Fruit fly (Drosophila melanogaster) whole organism, embryonic: Measurements from ENCODE around the gene SCCRO.

Experiments used
- Ada2b ChIP-seq: fragments of 200-800 bp; sonication (Bioruptor generic); IDR thresholded peaks from 2 replicates; pipeline ENCODE4 v1.3.6; 2022; ENCODE audit warnings: missing biosample characterization, missing genetic modification characterization
- CG10147 ChIP-seq: fragments of 200-800 bp; sonication (Bioruptor generic); optimal IDR thresholded peaks from 2 replicates; lab custom pipeline; 2019; ENCODE audit warnings: missing biosample characterization, mild to moderate bottlenecking, missing genetic modification characterization, moderate library complexity
- CG10654 ChIP-seq: fragments of 200-800 bp; sonication (Bioruptor generic); optimal IDR thresholded peaks from 2 replicates; lab custom pipeline; 2016; ENCODE audit warnings: missing biosample characterization, missing genetic modification characterization
- CG12299 ChIP-seq: fragments of 200-800 bp; sonication (Bioruptor generic); optimal IDR thresholded peaks from 2 replicates; lab custom pipeline; 2018; ENCODE audit warnings: missing biosample characterization, mild to moderate bottlenecking, missing genetic modification characterization
- CG12659 ChIP-seq: fragments of 200-800 bp; sonication (Bioruptor generic); optimal IDR thresholded peaks from 3 replicates; lab custom pipeline; 2017; ENCODE audit warnings: mild to moderate bottlenecking, missing biosample characterization, missing genetic modification reagents, missing genetic modification characterization
- CG13775 ChIP-seq: fragments of 200-800 bp; sonication (Bioruptor generic); optimal IDR thresholded peaks from 3 replicates; lab custom pipeline; 2017; ENCODE audit warnings: missing biosample characterization, mild to moderate bottlenecking, missing genetic modification characterization
- CG16779 ChIP-seq: fragments of 200-800 bp; sonication (Bioruptor generic); IDR thresholded peaks from 2 replicates; pipeline ENCODE4 v1.3.6; 2022; ENCODE audit warnings: missing biosample characterization, missing genetic modification characterization
- CG18599 ChIP-seq: fragments of 200-800 bp; sonication (Bioruptor generic); optimal IDR thresholded peaks from 3 replicates; lab custom pipeline; 2017; ENCODE audit warnings: missing biosample characterization, missing genetic modification characterization, mild to moderate bottlenecking, moderate library complexity, missing genetic modification reagents
- CG18619 ChIP-seq: fragments of 200-800 bp; sonication (Bioruptor generic); optimal IDR thresholded peaks from 3 replicates; lab custom pipeline; 2017; ENCODE audit warnings: missing biosample characterization, mild to moderate bottlenecking, missing genetic modification characterization
- CG2202 ChIP-seq: fragments of 200-800 bp; sonication (Bioruptor generic); optimal IDR thresholded peaks from 2 replicates; lab custom pipeline; 2018; ENCODE audit warnings: missing biosample characterization, mild to moderate bottlenecking, missing genetic modification characterization
- CG2889 ChIP-seq: fragments of 200-800 bp; sonication (Bioruptor generic); IDR thresholded peaks from 3 replicates; pipeline ENCODE4 v1.3.6; 2022; ENCODE audit warnings: missing biosample characterization, missing genetic modification characterization
- CG32767 ChIP-seq: fragments of 200-800 bp; sonication (Bioruptor generic); IDR thresholded peaks from 2 replicates; pipeline ENCODE4 v1.3.6; 2022; ENCODE audit warnings: missing biosample characterization, missing genetic modification characterization
- CG3838 ChIP-seq: fragments of 200-800 bp; sonication (Bioruptor generic); optimal IDR thresholded peaks from 3 replicates; lab custom pipeline; 2016; ENCODE audit warnings: missing biosample characterization, missing genetic modification characterization
- CG4282 ChIP-seq: fragments of 200-800 bp; sonication (Bioruptor generic); optimal IDR thresholded peaks from 2 replicates; lab custom pipeline; 2016; ENCODE audit warnings: missing biosample characterization, missing genetic modification characterization
- CG4404 ChIP-seq: fragments of 200-800 bp; sonication (Bioruptor generic); IDR thresholded peaks from 2 replicates; pipeline ENCODE4 v1.3.6; 2022; ENCODE audit warnings: missing biosample characterization, missing genetic modification characterization
- CG6683 ChIP-seq: fragments of 200-800 bp; sonication (Bioruptor generic); optimal IDR thresholded peaks from 2 replicates; lab custom pipeline; 2017; ENCODE audit warnings: missing biosample characterization, mild to moderate bottlenecking, missing genetic modification characterization, missing genetic modification reagents
- CG7786 ChIP-seq: fragments of 200-800 bp; sonication (Bioruptor generic); optimal IDR thresholded peaks from 2 replicates; lab custom pipeline; 2016; ENCODE audit warnings: missing biosample characterization, missing genetic modification characterization
- CG9727 ChIP-seq: fragments of 200-800 bp; sonication (Bioruptor generic); optimal IDR thresholded peaks from 3 replicates; lab custom pipeline; 2017; ENCODE audit warnings: missing biosample characterization, mild to moderate bottlenecking, missing genetic modification characterization
- CrebB ChIP-seq: fragments of 200-800 bp; sonication (Bioruptor generic); optimal IDR thresholded peaks from 3 replicates; lab custom pipeline; 2018; ENCODE audit warnings: missing biosample characterization, mild to moderate bottlenecking, missing genetic modification characterization
- Dip2 ChIP-seq: fragments of 200-800 bp; sonication (Bioruptor generic); IDR thresholded peaks from 2 replicates; pipeline ENCODE4 v1.3.6; 2022; ENCODE audit warnings: missing biosample characterization, missing genetic modification characterization
- Drgx ChIP-seq: fragments of 200-800 bp; sonication (Bioruptor generic); IDR thresholded peaks from 2 replicates; pipeline ENCODE4 v1.3.6; 2022; ENCODE audit warnings: missing biosample characterization, missing genetic modification characterization
- H2.0 ChIP-seq: fragments of 200-800 bp; sonication (Bioruptor generic); IDR thresholded peaks from 2 replicates; pipeline ENCODE4 v1.3.6; 2022; ENCODE audit warnings: missing biosample characterization, missing genetic modification characterization
- Hr51 ChIP-seq, 2 experiments: fragments of 200-800 bp; sonication (Bioruptor generic); optimal IDR thresholded peaks; 2 replicates in 1 of 2; 3 replicates in 1 of 2; lab custom pipeline; 2016 to 2018; ENCODE audit warnings: missing biosample characterization in 2 of 2, missing genetic modification characterization in 2 of 2, mild to moderate bottlenecking in 1 of 2, moderate library complexity in 1 of 2
- Jarid2 ChIP-seq: fragments of 200-800 bp; sonication (Bioruptor generic); optimal IDR thresholded peaks from 3 replicates; lab custom pipeline; 2017; ENCODE audit warnings: mild to moderate bottlenecking, missing biosample characterization, missing genetic modification reagents, missing genetic modification characterization
- Max ChIP-seq: fragments of 200-800 bp; sonication (Bioruptor generic); optimal IDR thresholded peaks from 2 replicates; lab custom pipeline; 2016; ENCODE audit warnings: missing biosample characterization, mild to moderate bottlenecking, missing genetic modification characterization
- NC2α ChIP-seq: fragments of 200-800 bp; sonication (Bioruptor generic); optimal IDR thresholded peaks from 2 replicates; lab custom pipeline; 2016; ENCODE audit warnings: missing biosample characterization, missing genetic modification characterization
- Nf-YA ChIP-seq: fragments of 200-800 bp; sonication (Bioruptor generic); IDR thresholded peaks from 2 replicates; pipeline ENCODE4 v1.3.6; 2022; ENCODE audit warnings: missing biosample characterization, missing genetic modification characterization
- Oli ChIP-seq: fragments of 200-800 bp; sonication (Bioruptor generic); optimal IDR thresholded peaks from 2 replicates; lab custom pipeline; 2018; ENCODE audit warnings: missing biosample characterization, mild to moderate bottlenecking, missing genetic modification characterization, moderate library complexity
- Rfx ChIP-seq: fragments of 200-800 bp; sonication (Bioruptor generic); IDR thresholded peaks from 2 replicates; pipeline ENCODE4 v1.3.6; 2022; ENCODE audit warnings: missing biosample characterization, missing genetic modification characterization
- Stat92E ChIP-seq, 3 experiments: fragments of >200 bp in 2 of 3; fragments of 200-800 bp in 1 of 3; sonication (Bioruptor generic) in 1 of 3; optimal IDR thresholded peaks; 2 replicates each; lab custom pipeline; 2017 to 2019; ENCODE audit warnings: missing biosample characterization in 3 of 3, missing genetic modification characterization in 3 of 3, mild to moderate bottlenecking in 1 of 3, moderate library complexity in 1 of 3
- Trl ChIP-seq, 3 experiments: fragments of >200 bp in 2 of 3; fragments of 200-800 bp in 1 of 3; sonication (Bioruptor generic) in 1 of 3; optimal IDR thresholded peaks; 2 replicates in 1 of 3; 3 replicates in 2 of 3; lab custom pipeline; 2016 to 2017; ENCODE audit warnings: missing biosample characterization in 1 of 3, missing genetic modification characterization in 1 of 3
- aop ChIP-seq: fragments of 200-800 bp; sonication (Bioruptor generic); IDR thresholded peaks from 2 replicates; pipeline ENCODE4 v1.3.6; 2022; ENCODE audit warnings: missing biosample characterization, missing genetic modification characterization
- ase ChIP-seq: fragments of 200-800 bp; sonication (Bioruptor generic); IDR thresholded peaks from 3 replicates; pipeline ENCODE4 v1.3.6; 2022; ENCODE audit warnings: missing biosample characterization, missing genetic modification characterization
- ash1 ChIP-seq: fragments of 200-800 bp; sonication (Bioruptor generic); optimal IDR thresholded peaks from 2 replicates; lab custom pipeline; 2018; ENCODE audit warnings: missing biosample characterization, mild to moderate bottlenecking, missing genetic modification characterization
- bigmax ChIP-seq: fragments of 200-800 bp; sonication (Bioruptor generic); optimal IDR thresholded peaks from 2 replicates; lab custom pipeline; 2018; ENCODE audit warnings: missing biosample characterization, mild to moderate bottlenecking, missing genetic modification characterization
- corto ChIP-seq: fragments of 200-800 bp; sonication (Bioruptor generic); optimal IDR thresholded peaks from 2 replicates; lab custom pipeline; 2016; ENCODE audit warnings: missing biosample characterization, mild to moderate bottlenecking, missing genetic modification characterization, moderate library complexity
- crc ChIP-seq: fragments of 200-800 bp; sonication (Bioruptor generic); optimal IDR thresholded peaks from 2 replicates; lab custom pipeline; 2016; ENCODE audit warnings: missing biosample characterization, missing genetic modification characterization
- crol ChIP-seq: fragments of 200-800 bp; sonication (Bioruptor generic); IDR thresholded peaks from 2 replicates; pipeline ENCODE4 v1.3.6; 2022; ENCODE audit warnings: missing biosample characterization, missing genetic modification characterization
- dm ChIP-seq: fragments of 200-800 bp; sonication (Bioruptor generic); optimal IDR thresholded peaks from 3 replicates; lab custom pipeline; 2016; ENCODE audit warnings: missing biosample characterization, missing genetic modification characterization
- dmrt11E ChIP-seq: fragments of 200-800 bp; sonication (Bioruptor generic); optimal IDR thresholded peaks from 3 replicates; lab custom pipeline; 2018; ENCODE audit warnings: missing biosample characterization, mild to moderate bottlenecking, missing genetic modification characterization, moderate library complexity
- fd64A ChIP-seq: fragments of 200-800 bp; sonication (Bioruptor generic); optimal IDR thresholded peaks from 3 replicates; lab custom pipeline; 2018; ENCODE audit warnings: missing biosample characterization, mild to moderate bottlenecking, missing genetic modification characterization
- h ChIP-seq: fragments of >200 bp; optimal IDR thresholded peaks from 2 replicates; lab custom pipeline; 2017
- inv ChIP-seq: fragments of 200-800 bp; sonication (Bioruptor generic); IDR thresholded peaks from 2 replicates; pipeline ENCODE4 v1.3.6; 2022; ENCODE audit warnings: missing biosample characterization, missing genetic modification characterization; ENCODE audit not compliant: partially characterized antibody
- kay ChIP-seq: fragments of 200-800 bp; sonication (Bioruptor generic); optimal IDR thresholded peaks from 2 replicates; lab custom pipeline; 2016; ENCODE audit warnings: missing biosample characterization, missing genetic modification characterization
- lab ChIP-seq: fragments of 200-800 bp; sonication (Bioruptor generic); optimal IDR thresholded peaks from 3 replicates; lab custom pipeline; 2017; ENCODE audit warnings: missing biosample characterization, missing genetic modification characterization, mild to moderate bottlenecking, moderate library complexity, missing genetic modification reagents
- ro ChIP-seq: fragments of 200-800 bp; sonication (Bioruptor generic); IDR thresholded peaks from 2 replicates; pipeline ENCODE4 v1.3.6; 2022; ENCODE audit warnings: missing biosample characterization, missing genetic modification characterization
- sisA ChIP-seq: fragments of 200-800 bp; sonication (Bioruptor generic); IDR thresholded peaks from 2 replicates; pipeline ENCODE4 v1.3.6; 2022; ENCODE audit warnings: missing biosample characterization, missing genetic modification characterization

The SCCRO gene

DNA sequence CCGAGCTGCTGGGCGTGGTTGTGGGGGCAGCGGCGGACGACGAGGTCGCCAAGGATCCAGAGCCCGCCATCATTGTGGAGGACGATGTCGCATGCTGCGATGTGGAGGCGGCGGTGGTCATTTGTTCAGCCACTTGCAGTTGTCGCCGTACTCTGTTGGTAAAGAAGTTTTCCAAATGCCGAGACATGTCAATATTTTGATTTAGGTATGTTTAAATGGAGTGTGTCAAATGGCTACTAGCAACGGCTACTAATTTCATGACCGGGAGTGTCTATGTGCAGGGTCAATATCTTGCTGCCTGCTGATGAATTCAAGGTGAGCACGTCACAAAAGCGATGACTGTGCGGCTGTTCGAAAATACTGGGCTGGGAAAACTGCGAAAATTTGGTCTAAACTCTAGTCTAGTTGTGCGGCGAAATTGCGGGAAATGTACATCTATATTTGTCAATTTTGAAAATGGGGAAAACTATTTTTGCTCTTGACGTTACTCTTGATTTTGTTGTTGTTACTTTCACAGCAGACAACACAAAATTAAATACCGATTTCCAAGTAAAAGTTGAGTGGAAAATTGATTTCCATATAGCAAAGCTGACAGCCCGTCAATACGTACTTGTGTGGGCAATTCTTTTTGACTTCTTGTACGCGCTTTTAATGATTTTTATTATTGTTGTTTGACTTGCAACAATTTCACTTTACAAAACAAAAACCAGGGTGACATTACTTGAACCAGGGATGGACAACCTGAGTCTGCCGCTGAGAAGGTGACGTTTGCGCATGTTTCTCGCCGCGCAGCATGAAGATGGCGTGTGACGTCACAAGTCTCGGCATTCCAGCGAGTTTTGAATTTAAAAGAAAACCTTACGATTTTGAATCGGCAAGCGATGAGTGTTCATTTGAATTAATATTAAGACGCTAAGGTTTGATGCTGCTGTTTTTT is 24.5 kb downstream of the SCCRO start, which contains the start of gene CG7656 (continued):
- TF ChIP-seq CG12659 (peak; percentile 2), bigmax (GFP tag; lab: Kevin White, UChicago) (no peak), CG4282 (GFP tag; lab: Kevin White, UChicago) (peak; percentile 58), CG12299 (tag; lab: Kevin White, UChicago) (no peak), CG18599 (GFP tag; lab: Kevin White, UChicago) (no peak), CG4404 (GFP tag; lab: Robert Waterston, UW) (peak; percentile 15; the same call in 1 of the 2 replicates), CG2202 (tag; lab: Kevin White, UChicago) (no peak), CG18619 (no peak), ro (GFP tag; lab: Robert Waterston, UW) (no peak), CrebB (peak; percentile 9), dm (GFP tag; lab: Kevin White, UChicago) (peak; percentile 78), Jarid2 (GFP tag; lab: Kevin White, UChicago) (no peak), ase (GFP tag; lab: Robert Waterston, UW) (peak; percentile 28; the same call in 1 of the 3 replicates), Max (GFP tag; lab: Kevin White, UChicago) (peak; percentile 43), CG7786 (GFP tag; lab: Kevin White, UChicago) (peak; percentile 75), lab (GFP tag; lab: Kevin White, UChicago) (peak; percentile 38), CG13775 (GFP tag; lab: Kevin White, UChicago) (peak; percentile 45), dmrt11E (tag; lab: Kevin White, UChicago) (no peak), Drgx (GFP tag; lab: Robert Waterston, UW) (peak; percentile 62), CG16779 (GFP tag; lab: Robert Waterston, UW) (peak; percentile 74), Nf-YA (GFP tag; lab: Robert Waterston, UW) (peak; percentile 62), crol (no peak), inv (GFP tag; lab: Robert Waterston, UW) (no peak), CG9727 (GFP tag; lab: Kevin White, UChicago) (peak; percentile 47), NC2α (GFP tag; lab: Kevin White, UChicago) (peak; percentile 46), fd64A (GFP tag; lab: Kevin White, UChicago) (no peak), CG6683 (GFP tag; lab: Kevin White, UChicago) (no peak), Trl (optimal IDR thresholded peaks at IDR 0.05; lab: Kevin White, UChicago) (peak in 1 of 2 experiments; percentile 57), Trl (GFP tag; optimal IDR thresholded peaks at IDR 0.05; lab: Kevin White, UChicago) (peak; percentile 93), ash1 (GFP tag; lab: Kevin White, UChicago) (peak; percentile 44), Oli (tag; lab: Kevin White, UChicago) (peak; percentile 1), CG10147 (GFP tag; lab: Kevin White, UChicago) (peak; percentile 28), aop (GFP tag; lab: Robert Waterston, UW) (peak; percentile 54; the same call in 1 of the 2 replicates), H2.0 (GFP tag; lab: Robert Waterston, UW) (peak; percentile 61), kay (GFP tag; lab: Kevin White, UChicago) (peak; percentile 74), Rfx (GFP tag; lab: Robert Waterston, UW) (peak; percentile 85), CG32767 (GFP tag; lab: Robert Waterston, UW) (0 out of 2 replicates have a peak, but pooled peaks have one; percentile 50), CG2889 (0 out of 3 replicates have a peak, but pooled peaks have one; percentile 47), Dip2 (no peak), sisA (peak; percentile 62), h (lab: Kevin White, UChicago) (no peak), Ada2b (peak; percentile 60; the same call in 1 of the 2 replicates), crc (GFP tag; lab: Kevin White, UChicago) (peak; percentile 65), CG10654 (GFP tag; lab: Kevin White, UChicago) (peak; percentile 40), CG3838 (GFP tag; lab: Kevin White, UChicago) (peak; percentile 85), Stat92E (GFP tag; optimal IDR thresholded peaks at IDR 0.05; lab: Kevin White, UChicago) (no peak), corto (no peak), Hr51 (GFP tag; optimal IDR thresholded peaks at IDR 0.05; lab: Kevin White, UChicago) (peak; percentile 4 to 82)
